Worm (Caenorhabditis elegans) whole organism, midembryonic: ENCODE measurements around the gene M151.7.

Experiments
- cog-1 ChIP-seq: sonication (generic microtip); optimal IDR thresholded peaks from 2 replicates; lab custom pipeline; 2016; ENCODE audit warnings: missing genetic modification characterization, missing compliant biosample characterization
- flt-1 ChIP-seq: fragments of 200-800 bp; sonication (Bioruptor generic); IDR thresholded peaks from 2 replicates; pipeline ENCODE4 v1.3.6; 2022; ENCODE audit warnings: missing genetic modification characterization, missing compliant biosample characterization
- med-1 ChIP-seq: sonication (generic microtip); optimal IDR thresholded peaks from 2 replicates; lab custom pipeline; 2017; ENCODE audit warnings: missing genetic modification characterization, mild to moderate bottlenecking, missing compliant biosample characterization, antibody characterized with exemption, missing genetic modification reagents; ENCODE audit not compliant: insufficient read depth
- ref-1 ChIP-seq: fragments of 200-800 bp; sonication (Bioruptor generic); conservative IDR thresholded peaks from 2 replicates; pipeline ENCODE4 v1.3.6; 2022; ENCODE audit warnings: missing genetic modification reagents, missing genetic modification characterization, missing compliant biosample characterization
- tab-1 ChIP-seq: fragments of 200-800 bp; sonication (Bioruptor generic); IDR thresholded peaks from 2 replicates; pipeline ENCODE4 v1.3.6; 2022; ENCODE audit warnings: missing genetic modification characterization, missing compliant biosample characterization
- ztf-29 ChIP-seq: fragments of 200-800 bp; sonication (Bioruptor generic); IDR thresholded peaks from 2 replicates; pipeline ENCODE4 v1.3.6; 2022; ENCODE audit warnings: missing genetic modification reagents, missing genetic modification characterization, missing compliant biosample characterization

DNA sequence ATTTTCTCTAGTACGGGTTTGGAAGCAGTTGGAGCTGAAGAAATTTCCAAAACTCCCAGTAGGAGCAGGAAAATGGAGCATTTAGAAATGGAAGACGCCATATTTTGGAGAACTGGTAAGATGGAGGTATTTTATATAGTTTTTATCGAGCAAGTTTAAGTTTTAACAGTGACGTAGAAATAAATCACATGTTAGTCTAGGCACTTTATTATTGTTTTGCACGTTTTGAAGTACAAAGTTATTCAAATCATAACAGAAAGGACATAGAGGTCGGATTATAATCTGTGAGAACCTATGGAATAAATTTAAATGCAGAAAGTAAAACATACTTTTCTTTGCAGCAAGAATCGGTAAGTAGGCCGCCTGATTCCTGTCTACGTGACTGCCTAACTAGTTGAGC, 41.7 kb downstream of the M151.7 start, which contains the start of gene F19B10.6:
- TF ChIP-seq med-1: no peak
- no peak for TF ChIP-seq flt-1 (GFP tag; lab: Robert Waterston, UW)
- no peak for TF ChIP-seq ref-1
- TF ChIP-seq cog-1 (tag; lab: Kevin White, UChicago): no peak
- TF ChIP-seq tab-1 (GFP tag; lab: Robert Waterston, UW): no peak
- TF ChIP-seq ztf-29 (GFP tag; lab: Robert Waterston, UW): no peak
